Fruit fly (Drosophila melanogaster) whole organism, embryonic: ENCODE data around the gene Rad60.

Source experiments
- Adf1 ChIP-seq: fragments of 200-800 bp; sonication (Bioruptor generic); IDR thresholded peaks from 2 replicates; pipeline ENCODE4 v1.3.6; 2022; ENCODE audit warnings: missing biosample characterization, missing genetic modification characterization
- CG10209 ChIP-seq: fragments of 200-800 bp; sonication (Bioruptor generic); optimal IDR thresholded peaks from 3 replicates; lab custom pipeline; 2017; ENCODE audit warnings: missing biosample characterization, mild to moderate bottlenecking, missing genetic modification characterization, missing genetic modification reagents
- CG11085 ChIP-seq: fragments of 200-800 bp; sonication (Bioruptor generic); IDR thresholded peaks from 2 replicates; pipeline ENCODE4 v1.3.6; 2022; ENCODE audit warnings: missing biosample characterization, missing genetic modification characterization
- CG11456 ChIP-seq: fragments of 200-800 bp; sonication (Bioruptor generic); IDR thresholded peaks from 3 replicates; pipeline ENCODE4 v1.3.6; 2022; ENCODE audit warnings: missing biosample characterization, missing genetic modification characterization
- CG11504 ChIP-seq: fragments of 200-800 bp; sonication (Bioruptor generic); optimal IDR thresholded peaks from 3 replicates; lab custom pipeline; 2019; ENCODE audit warnings: missing biosample characterization, mild to moderate bottlenecking, missing genetic modification characterization, moderate library complexity
- CG12071 ChIP-seq: fragments of 200-800 bp; sonication (Bioruptor generic); optimal IDR thresholded peaks from 3 replicates; lab custom pipeline; 2018; ENCODE audit warnings: missing biosample characterization, mild to moderate bottlenecking, missing genetic modification characterization
- CG12299 ChIP-seq: fragments of 200-800 bp; sonication (Bioruptor generic); optimal IDR thresholded peaks from 2 replicates; lab custom pipeline; 2018; ENCODE audit warnings: missing biosample characterization, mild to moderate bottlenecking, missing genetic modification characterization
- CG17359 ChIP-seq: fragments of 200-800 bp; sonication (Bioruptor generic); optimal IDR thresholded peaks from 3 replicates; lab custom pipeline; 2018; ENCODE audit warnings: missing biosample characterization, mild to moderate bottlenecking, missing genetic modification characterization, moderate library complexity
- CG17912 ChIP-seq: fragments of 200-800 bp; sonication (Bioruptor generic); optimal IDR thresholded peaks from 2 replicates; lab custom pipeline; 2018; ENCODE audit warnings: missing biosample characterization, mild to moderate bottlenecking, missing genetic modification characterization
- CG1792 ChIP-seq: fragments of 200-800 bp; sonication (Bioruptor generic); optimal IDR thresholded peaks from 2 replicates; lab custom pipeline; 2016; ENCODE audit warnings: missing biosample characterization, missing genetic modification characterization
- CG2678 ChIP-seq: fragments of 200-800 bp; sonication (Bioruptor generic); optimal IDR thresholded peaks from 3 replicates; lab custom pipeline; 2019; ENCODE audit warnings: missing biosample characterization, mild to moderate bottlenecking, missing genetic modification characterization, moderate library complexity
- CG32767 ChIP-seq: fragments of 200-800 bp; sonication (Bioruptor generic); IDR thresholded peaks from 2 replicates; pipeline ENCODE4 v1.3.6; 2022; ENCODE audit warnings: missing biosample characterization, missing genetic modification characterization
- CG34376 ChIP-seq: fragments of 200-800 bp; sonication (Bioruptor generic); optimal IDR thresholded peaks from 2 replicates; lab custom pipeline; 2018; ENCODE audit warnings: missing biosample characterization, mild to moderate bottlenecking, missing genetic modification characterization
- CG3995 ChIP-seq: fragments of 200-800 bp; sonication (Bioruptor generic); optimal IDR thresholded peaks from 3 replicates; lab custom pipeline; 2016; ENCODE audit warnings: missing biosample characterization, missing genetic modification characterization
- CG4360 ChIP-seq: fragments of 200-800 bp; sonication (Bioruptor generic); IDR thresholded peaks from 2 replicates; pipeline ENCODE4 v1.3.6; 2022; ENCODE audit warnings: missing biosample characterization, missing genetic modification characterization
- CG4424 ChIP-seq: fragments of 200-800 bp; sonication (Bioruptor generic); optimal IDR thresholded peaks from 3 replicates; lab custom pipeline; 2016; ENCODE audit warnings: missing biosample characterization, missing genetic modification characterization
- CG4730 ChIP-seq: fragments of 200-800 bp; sonication (Bioruptor generic); IDR thresholded peaks from 2 replicates; pipeline ENCODE4 v1.3.6; 2022; ENCODE audit warnings: missing biosample characterization, missing genetic modification characterization
- CG6765 ChIP-seq: fragments of 200-800 bp; sonication (Bioruptor generic); optimal IDR thresholded peaks from 3 replicates; lab custom pipeline; 2017; ENCODE audit warnings: missing biosample characterization, mild to moderate bottlenecking, missing genetic modification characterization
- CG7357 ChIP-seq: fragments of 200-800 bp; sonication (Bioruptor generic); IDR thresholded peaks from 3 replicates; pipeline ENCODE4 v1.3.6; 2022; ENCODE audit warnings: missing biosample characterization, missing genetic modification characterization
- CG7839 ChIP-seq: fragments of 200-800 bp; sonication (Bioruptor generic); optimal IDR thresholded peaks from 3 replicates; lab custom pipeline; 2018; ENCODE audit warnings: missing biosample characterization, mild to moderate bottlenecking, missing genetic modification characterization, moderate library complexity
- CoRest ChIP-seq: fragments of 200-800 bp; sonication (Bioruptor generic); optimal IDR thresholded peaks from 3 replicates; lab custom pipeline; 2018; ENCODE audit warnings: missing biosample characterization, mild to moderate bottlenecking, missing genetic modification characterization, moderate library complexity
- Dip3 ChIP-seq: fragments of 200-800 bp; sonication (Bioruptor generic); optimal IDR thresholded peaks from 3 replicates; lab custom pipeline; 2016; ENCODE audit warnings: missing biosample characterization, missing genetic modification characterization
- Dp ChIP-seq: fragments of 200-800 bp; sonication (Bioruptor generic); optimal IDR thresholded peaks from 2 replicates; lab custom pipeline; 2018; ENCODE audit warnings: missing biosample characterization, mild to moderate bottlenecking, missing genetic modification characterization, moderate library complexity
- ERR ChIP-seq: fragments of 200-800 bp; sonication (Bioruptor generic); optimal IDR thresholded peaks from 2 replicates; lab custom pipeline; 2016; ENCODE audit warnings: missing biosample characterization, missing genetic modification characterization
- HLH54F ChIP-seq: fragments of 200-800 bp; sonication (Bioruptor generic); optimal IDR thresholded peaks from 3 replicates; lab custom pipeline; 2016; ENCODE audit warnings: missing biosample characterization, missing genetic modification characterization
- Hmr ChIP-seq: fragments of 200-800 bp; sonication (Bioruptor generic); optimal IDR thresholded peaks from 3 replicates; lab custom pipeline; 2017; ENCODE audit warnings: mild to moderate bottlenecking, missing biosample characterization, missing genetic modification reagents, missing genetic modification characterization
- Hr51 ChIP-seq, 2 experiments: fragments of 200-800 bp; sonication (Bioruptor generic); optimal IDR thresholded peaks; 2 replicates in 1 of 2; 3 replicates in 1 of 2; lab custom pipeline; 2016 to 2018; ENCODE audit warnings: missing biosample characterization in 2 of 2, missing genetic modification characterization in 2 of 2, mild to moderate bottlenecking in 1 of 2, moderate library complexity in 1 of 2
- Kr ChIP-seq: fragments of 200-800 bp; sonication (Bioruptor generic); optimal IDR thresholded peaks from 2 replicates; lab custom pipeline; 2017; ENCODE audit warnings: missing biosample characterization, mild to moderate bottlenecking, missing genetic modification characterization
- Lhr ChIP-seq: fragments of 200-800 bp; sonication (Bioruptor generic); optimal IDR thresholded peaks from 3 replicates; lab custom pipeline; 2017; ENCODE audit warnings: mild to moderate bottlenecking, missing biosample characterization, missing genetic modification reagents, missing genetic modification characterization
- Nf-YB ChIP-seq: fragments of 200-800 bp; sonication (Bioruptor generic); optimal IDR thresholded peaks from 3 replicates; lab custom pipeline; 2019; ENCODE audit warnings: missing biosample characterization, mild to moderate bottlenecking, missing genetic modification characterization, moderate library complexity
- Ravus ChIP-seq: fragments of 200-800 bp; sonication (Bioruptor generic); IDR thresholded peaks from 2 replicates; pipeline ENCODE4 v1.3.6; 2022; ENCODE audit warnings: missing biosample characterization, missing genetic modification characterization
- Stat92E ChIP-seq, 3 experiments: fragments of >200 bp in 2 of 3; fragments of 200-800 bp in 1 of 3; sonication (Bioruptor generic) in 1 of 3; optimal IDR thresholded peaks; 2 replicates each; lab custom pipeline; 2017 to 2019; ENCODE audit warnings: missing biosample characterization in 3 of 3, missing genetic modification characterization in 3 of 3, mild to moderate bottlenecking in 1 of 3, moderate library complexity in 1 of 3
- aop ChIP-seq: fragments of 200-800 bp; sonication (Bioruptor generic); IDR thresholded peaks from 2 replicates; pipeline ENCODE4 v1.3.6; 2022; ENCODE audit warnings: missing biosample characterization, missing genetic modification characterization
- chif ChIP-seq, 2 experiments: fragments of 200-800 bp; sonication (Bioruptor generic); optimal IDR thresholded peaks; 3 replicates each; lab custom pipeline; 2016; ENCODE audit warnings: missing biosample characterization in 2 of 2, missing genetic modification characterization in 2 of 2
- chinmo ChIP-seq: fragments of 200-800 bp; sonication (Bioruptor generic); IDR thresholded peaks from 4 replicates; pipeline ENCODE4 v1.3.6; 2022; ENCODE audit warnings: missing biosample characterization, missing genetic modification characterization; ENCODE audit not compliant: partially characterized antibody
- esg ChIP-seq: fragments of 200-800 bp; sonication (Bioruptor generic); conservative IDR thresholded peaks from 2 replicates; pipeline ENCODE4 v1.3.6; 2022; ENCODE audit warnings: missing biosample characterization, missing genetic modification characterization
- gfzf ChIP-seq: fragments of 200-800 bp; sonication (Bioruptor generic); optimal IDR thresholded peaks from 2 replicates; lab custom pipeline; 2016; ENCODE audit warnings: missing biosample characterization, mild to moderate bottlenecking, missing genetic modification characterization, moderate library complexity
- grau ChIP-seq: fragments of 200-800 bp; optimal IDR thresholded peaks from 3 replicates; lab custom pipeline; 2019; ENCODE audit warnings: missing biosample characterization, mild to moderate bottlenecking, missing genetic modification characterization, moderate library complexity
- hbn ChIP-seq: fragments of 200-800 bp; sonication (Bioruptor generic); IDR thresholded peaks from 2 replicates; pipeline ENCODE4 v1.3.6; 2022; ENCODE audit warnings: missing biosample characterization, missing genetic modification characterization; ENCODE audit not compliant: partially characterized antibody
- inv ChIP-seq: fragments of 200-800 bp; sonication (Bioruptor generic); IDR thresholded peaks from 2 replicates; pipeline ENCODE4 v1.3.6; 2022; ENCODE audit warnings: missing biosample characterization, missing genetic modification characterization; ENCODE audit not compliant: partially characterized antibody
- jumu ChIP-seq: fragments of 200-800 bp; sonication (Bioruptor generic); optimal IDR thresholded peaks from 3 replicates; lab custom pipeline; 2016; ENCODE audit warnings: missing biosample characterization, missing genetic modification characterization
- klu ChIP-seq: fragments of 200-800 bp; sonication (Bioruptor generic); IDR thresholded peaks from 2 replicates; pipeline ENCODE4 v1.3.6; 2022; ENCODE audit warnings: missing biosample characterization, missing genetic modification characterization
- kni ChIP-seq: fragments of 200-800 bp; sonication (Bioruptor generic); optimal IDR thresholded peaks from 3 replicates; lab custom pipeline; 2017; ENCODE audit warnings: mild to moderate bottlenecking, missing biosample characterization, missing genetic modification reagents, missing genetic modification characterization
- mam ChIP-seq: fragments of 200-800 bp; sonication (Bioruptor generic); optimal IDR thresholded peaks from 3 replicates; lab custom pipeline; 2016; ENCODE audit warnings: missing biosample characterization, missing genetic modification characterization
- nmo ChIP-seq: fragments of 200-800 bp; sonication (Bioruptor generic); optimal IDR thresholded peaks from 2 replicates; lab custom pipeline; 2018; ENCODE audit warnings: missing biosample characterization, mild to moderate bottlenecking, missing genetic modification characterization, moderate library complexity
- oc ChIP-seq: fragments of 200-800 bp; sonication (Bioruptor generic); optimal IDR thresholded peaks from 2 replicates; lab custom pipeline; 2018; ENCODE audit warnings: missing biosample characterization, mild to moderate bottlenecking, missing genetic modification characterization, moderate library complexity
- psq ChIP-seq: fragments of 200-800 bp; sonication (Bioruptor generic); optimal IDR thresholded peaks from 2 replicates; lab custom pipeline; 2017; ENCODE audit warnings: missing biosample characterization, missing genetic modification characterization
- sug ChIP-seq: fragments of 200-800 bp; optimal IDR thresholded peaks from 2 replicates; lab custom pipeline; 2019; ENCODE audit warnings: missing biosample characterization, mild to moderate bottlenecking, missing genetic modification characterization, moderate library complexity
- usp ChIP-seq: fragments of >200 bp; optimal IDR thresholded peaks from 2 replicates; lab custom pipeline; 2017; ENCODE audit warnings: missing biosample characterization, missing genetic modification characterization
- yki ChIP-seq: fragments of >200 bp; optimal IDR thresholded peaks from 3 replicates; lab custom pipeline; 2018

Gene Rad60

dm6 chr3R:23223151-23223810 lies 28.0 kb downstream of the Rad60 start:
- TF ChIP-seq ERR (no peak), inv (GFP tag; lab: Robert Waterston, UW) (no peak), Nf-YB (GFP tag; lab: Kevin White, UChicago) (no peak), oc (no peak), mam (GFP tag; lab: Kevin White, UChicago) (no peak), Ravus (GFP tag; lab: Robert Waterston, UW) (no peak), CG6765 (GFP tag; lab: Kevin White, UChicago) (peak; percentile 14), CG3995 (GFP tag; lab: Kevin White, UChicago) (no peak), Dp (GFP tag; lab: Kevin White, UChicago) (no peak), CG10209 (GFP tag; lab: Kevin White, UChicago) (no peak), CG32767 (GFP tag; lab: Robert Waterston, UW) (no peak), usp (GFP tag; lab: Kevin White, UChicago) (no peak), CG17912 (GFP tag; lab: Kevin White, UChicago) (no peak), sug (tag; lab: Kevin White, UChicago) (peak; percentile 76), hbn (GFP tag; lab: Robert Waterston, UW) (no peak), CG17359 (tag; lab: Kevin White, UChicago) (no peak), CG1792 (no peak), CG12071 (no peak), HLH54F (GFP tag; lab: Kevin White, UChicago) (peak; percentile 8), psq (GFP tag; lab: Kevin White, UChicago) (no peak), esg (no peak), aop (GFP tag; lab: Robert Waterston, UW) (no peak), CG11456 (no peak), grau (tag; lab: Kevin White, UChicago) (peak; percentile 75), Stat92E (GFP tag; optimal IDR thresholded peaks at IDR 0.05; lab: Kevin White, UChicago) (no peak), CG7839 (tag; lab: Kevin White, UChicago) (peak; percentile 21), nmo (GFP tag; lab: Kevin White, UChicago) (no peak), CG34376 (peak; percentile 92), CG11504 (no peak), CG11085 (GFP tag; lab: Robert Waterston, UW) (no peak), Lhr (GFP tag; lab: Kevin White, UChicago) (no peak), CG2678 (tag; lab: Kevin White, UChicago) (peak; percentile 45), Kr (no peak), gfzf (GFP tag; lab: Kevin White, UChicago) (no peak), CG12299 (tag; lab: Kevin White, UChicago) (no peak), kni (GFP tag; lab: Kevin White, UChicago) (no peak), Adf1 (GFP tag; lab: Robert Waterston, UW) (no peak), yki (no peak), klu (GFP tag; lab: Robert Waterston, UW) (no peak), jumu (no peak), CoRest (tag; lab: Kevin White, UChicago) (no peak), Hr51 (GFP tag; optimal IDR thresholded peaks at IDR 0.05; lab: Kevin White, UChicago) (no peak), chinmo (GFP tag; lab: Robert Waterston, UW) (no peak), CG4360 (no peak), CG7357 (GFP tag; lab: Robert Waterston, UW) (0 out of 3 replicates have a peak, but pooled peaks have one; percentile 14), CG4424 (GFP tag; lab: Kevin White, UChicago) (no peak), Hmr (GFP tag; lab: Kevin White, UChicago) (peak; percentile 1), CG4730 (no peak), Dip3 (GFP tag; lab: Kevin White, UChicago) (no peak), chif (GFP tag; optimal IDR thresholded peaks at IDR 0.05; lab: Kevin White, UChicago) (no peak)
